Worm (Caenorhabditis elegans): ENCODE results near the gene F32A5.8.

DNA sequence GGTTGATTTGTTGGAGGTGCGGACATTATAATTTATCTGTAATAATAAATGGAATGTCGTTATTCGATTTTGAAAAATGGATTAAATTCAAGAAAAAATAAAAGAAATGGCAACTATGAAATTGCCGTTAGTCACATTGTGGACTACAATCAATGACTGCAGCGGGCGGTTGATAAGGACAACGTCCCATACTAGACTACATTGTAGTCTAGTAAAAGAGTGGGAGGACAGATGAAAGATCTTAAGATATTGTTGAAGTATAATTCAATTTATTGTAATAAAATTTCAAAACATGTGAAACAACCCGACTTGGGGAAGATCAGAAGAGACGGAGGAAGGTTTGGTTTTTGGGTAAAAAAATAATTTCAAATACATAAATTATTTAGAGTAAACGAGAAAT is 3.9 kb upstream of the F32A5.8 start, which contains the start of the genes prx-13 and ada-2:
- TF ChIP-seq ama-1 (optimal IDR thresholded peaks at IDR 0.05) = no peak
- no peak for TF ChIP-seq ama-1 (GFP tag; optimal IDR thresholded peaks at IDR 0.05)
- no peak for TF ChIP-seq pha-4 (tag; optimal IDR thresholded peaks at IDR 0.05)
- TF ChIP-seq hlh-26 (GFP tag; conservative IDR thresholded peaks at IDR 0.05) = no peak
- no peak for TF ChIP-seq die-1 (tag; optimal IDR thresholded peaks at IDR 0.05)
- no peak for TF ChIP-seq bed-1 (GFP tag; IDR thresholded peaks at IDR 0.05)
- no peak for TF ChIP-seq attf-3 (GFP tag; conservative IDR thresholded peaks at IDR 0.05)
- TF ChIP-seq ztf-22 (GFP tag; optimal IDR thresholded peaks at IDR 0.05) = no peak
- TF ChIP-seq unc-130 (GFP tag; optimal IDR thresholded peaks at IDR 0.05) = no peak

Measured in whole organism, young adult.